Worm (Caenorhabditis elegans): ENCODE data around the gene C29G2.3.

Gene C29G2.3

DNA sequence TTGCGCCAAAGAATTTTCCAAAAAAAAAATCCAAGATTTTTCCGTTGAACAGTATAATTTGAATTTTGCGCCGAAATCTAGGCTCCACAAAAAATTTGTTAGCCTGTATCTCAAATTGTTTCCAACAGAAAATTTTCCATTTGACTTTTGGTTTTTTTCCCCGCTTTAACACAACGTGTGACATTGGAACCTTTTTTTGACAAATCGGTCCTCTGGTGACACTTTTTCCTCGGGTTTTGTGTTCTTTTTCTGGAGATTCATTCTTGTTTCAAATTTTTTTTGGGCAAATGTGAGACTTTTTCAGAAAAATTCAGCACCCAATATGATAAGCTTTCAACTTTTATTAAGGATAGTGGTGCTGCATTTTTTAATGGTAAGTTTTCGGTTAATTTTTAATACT, 27.7 kb downstream of the C29G2.3 start, which contains the start of gene acr-17:
TSS of gene acr-17 (plus strand) at position 301 of the 400 bp plus-strand sequence.
- TF ChIP-seq unc-130 (GFP tag; optimal IDR thresholded peaks at IDR 0.05) (no peak), D1046.2 (GFP tag; IDR thresholded peaks at IDR 0.05) (no peak), madf-9 (GFP tag; conservative IDR thresholded peaks at IDR 0.05) (no peak), aha-1 (tag) (no peak), ceh-62 (tag; optimal IDR thresholded peaks at IDR 0.05) (no peak), ztf-11 (tag; optimal IDR thresholded peaks at IDR 0.05) (no peak), nhr-25 (tag; optimal IDR thresholded peaks at IDR 0.05; ENCODE audit: borderline replicate concordance, insufficient read depth) (no peak), php-3 (GFP tag; IDR thresholded peaks at IDR 0.05) (no peak), dve-1 (tag; optimal IDR thresholded peaks at IDR 0.05; ENCODE audit: insufficient read depth) (no peak), dmd-9 (GFP tag; IDR thresholded peaks at IDR 0.05) (no peak), Y75B8A.6 (GFP tag; IDR thresholded peaks at IDR 0.05) (no peak), lir-3 (tag; optimal IDR thresholded peaks at IDR 0.05) (no peak), nhr-237 (tag; optimal IDR thresholded peaks at IDR 0.05) (no peak), F44E2.7 (GFP tag; IDR thresholded peaks at IDR 0.05) (no peak), fkh-10 (GFP tag; optimal IDR thresholded peaks at IDR 0.05) (no peak), lin-15B (tag; optimal IDR thresholded peaks at IDR 0.05) (no peak), nhr-28 (tag; optimal IDR thresholded peaks at IDR 0.05) (no peak), gei-8 (GFP tag; optimal IDR thresholded peaks at IDR 0.05) (no peak), rbr-2 (tag; optimal IDR thresholded peaks at IDR 0.05) (no peak), zag-1 (tag; optimal IDR thresholded peaks at IDR 0.05) (no peak)

- TF ChIP-seq lin-29 (GFP tag; IDR thresholded peaks at IDR 0.05) (no peak), skn-1 (tag; optimal IDR thresholded peaks at IDR 0.05) (no peak), T20F7.1 (GFP tag; optimal IDR thresholded peaks at IDR 0.05) (no peak), egl-27 (tag; optimal IDR thresholded peaks at IDR 0.05) (no peak), egl-43 (GFP tag; IDR thresholded peaks at IDR 0.05) (no peak), fkh-10 (GFP tag; optimal IDR thresholded peaks at IDR 0.05) (no peak), ztf-7 (tag; optimal IDR thresholded peaks at IDR 0.05) (no peak), lsy-2 (tag; optimal IDR thresholded peaks at IDR 0.05) (peak in 1 of 2 experiments; percentile 1), ceh-32 (tag; optimal IDR thresholded peaks at IDR 0.05; ENCODE audit: poor library complexity) (no peak), ceh-20 (GFP tag; IDR thresholded peaks at IDR 0.05) (no peak), unc-62 (GFP tag; optimal IDR thresholded peaks at IDR 0.05 in 1 of 2) (no peak), unc-62 (tag; optimal IDR thresholded peaks at IDR 0.05) (no peak), rbr-2 (tag; optimal IDR thresholded peaks at IDR 0.05) (no peak), F37D6.2 (tag; optimal IDR thresholded peaks at IDR 0.05) (no peak), dve-1 (tag; optimal IDR thresholded peaks at IDR 0.05; ENCODE audit: insufficient read depth) (peak; percentile 84), lim-7 (GFP tag; IDR thresholded peaks at IDR 0.05) (no peak), dpl-1 (GFP tag; optimal IDR thresholded peaks at IDR 0.05) (peak; percentile 43), zfp-3 (GFP tag; conservative IDR thresholded peaks at IDR 0.05) (no peak), lin-15B (tag; optimal IDR thresholded peaks at IDR 0.05) (no peak), snpc-1.2 (GFP tag; IDR thresholded peaks at IDR 0.05) (no peak), zag-1 (tag; optimal IDR thresholded peaks at IDR 0.05) (no peak), mdl-1 (tag; optimal IDR thresholded peaks at IDR 0.05) (peak; percentile 14 to 64), unc-39 (tag; optimal IDR thresholded peaks at IDR 0.05) (no peak), jun-1 (tag; optimal IDR thresholded peaks at IDR 0.05) (no peak), lin-38 (GFP tag; IDR thresholded peaks at IDR 0.05) (no peak), aly-2 (tag; optimal IDR thresholded peaks at IDR 0.05) (no peak), mxl-2 (GFP tag; conservative IDR thresholded peaks at IDR 0.05) (no peak), D1046.2 (GFP tag; IDR thresholded peaks at IDR 0.05) (no peak), fos-1 (tag; optimal IDR thresholded peaks at IDR 0.05) (no peak), hlh-11 (tag; optimal IDR thresholded peaks at IDR 0.05) (peak; percentile 90), tra-1 (GFP tag; IDR thresholded peaks at IDR 0.05) (peak; percentile 41; the same call in 1 of the 2 replicates), ZK546.5 (tag; optimal IDR thresholded peaks at IDR 0.05) (no peak), dmd-8 (GFP tag; IDR thresholded peaks at IDR 0.05) (no peak), F49E8.2 (tag; optimal IDR thresholded peaks at IDR 0.05; ENCODE audit: borderline replicate concordance) (no peak), pqm-1 (tag; optimal IDR thresholded peaks at IDR 0.05) (no peak), hlh-30 (tag; optimal IDR thresholded peaks at IDR 0.05; ENCODE audit: insufficient read depth) (peak; percentile 83)
Measured at ce11 chrV:2614986-2615687, 34.4 kb downstream of the C29G2.3 start, which contains the start of gene F53E10.1. F53E10.1 (plus strand) TSS chrV:2615310.

All from whole organism, L4 larva.